Fruit fly (Drosophila melanogaster): Measurements from ENCODE around the gene CG11249.

DNA sequence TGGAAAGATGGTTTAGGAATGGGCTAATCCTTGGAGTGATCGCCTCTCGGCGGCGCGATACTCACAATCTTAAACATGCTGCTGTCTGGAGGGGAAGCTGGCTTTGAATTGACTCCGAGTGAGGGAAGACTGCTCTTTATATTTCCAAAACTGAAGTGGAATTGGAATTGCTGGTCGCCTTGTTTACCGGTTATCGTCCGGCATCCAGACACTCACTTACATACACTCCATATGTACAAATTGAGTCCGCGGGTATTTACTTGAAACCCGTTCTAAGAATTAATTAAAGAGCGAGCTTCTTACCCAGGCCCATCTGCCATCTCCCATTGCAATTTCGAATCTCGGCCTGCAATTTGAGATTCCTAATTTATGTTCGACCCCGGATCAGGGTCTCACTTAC, 5.1 kb upstream of the CG11249 start, which contains the start of gene Cpr78E:
- TF ChIP-seq psq (optimal IDR thresholded peaks at IDR 0.05) (no peak), usp (GFP tag; optimal IDR thresholded peaks at IDR 0.05) (no peak), EcR (GFP tag; optimal IDR thresholded peaks at IDR 0.05) (no peak), CG8478 (optimal IDR thresholded peaks at IDR 0.05) (no peak), Dll (optimal IDR thresholded peaks at IDR 0.05) (no peak)

Data from whole organism.